Worm (Caenorhabditis elegans) whole organism, L1 larva: ENCODE measurements around the gene C39D10.7.
A peak's percentile ranks its signal among the peaks of the same experiment; 100 is the strongest.

Experiments used
- C04F5.9 ChIP-seq: sonication (generic microtip); optimal IDR thresholded peaks from 2 replicates; lab custom pipeline; 2016; ENCODE audit warnings: missing genetic modification characterization, missing compliant biosample characterization
- Y116A8C.19 ChIP-seq: sonication (generic microtip); optimal IDR thresholded peaks from 2 replicates; lab custom pipeline; 2016; ENCODE audit warnings: missing compliant biosample characterization, missing genetic modification characterization, borderline replicate concordance
- aly-2 ChIP-seq: fragments of 150-350 bp; optimal IDR thresholded peaks from 2 replicates; lab custom pipeline; 2014; ENCODE audit warnings: missing biosample characterization, missing genetic modification characterization
- ama-1 ChIP-seq: fragments of 150-350 bp; optimal IDR thresholded peaks from 2 replicates; lab custom pipeline; 2014
- blmp-1 ChIP-seq: fragments of 150-350 bp; optimal IDR thresholded peaks from 2 replicates; lab custom pipeline; 2014; ENCODE audit warnings: missing biosample characterization, missing genetic modification characterization
- ceh-63 ChIP-seq: fragments of 200-800 bp; sonication (Bioruptor generic); optimal IDR thresholded peaks from 2 replicates; lab custom pipeline; 2018; ENCODE audit warnings: mild to moderate bottlenecking, missing genetic modification characterization, missing compliant biosample characterization
- ceh-82 ChIP-seq, 3 experiments: fragments of 150-350 bp in 1 of 3; sonication (generic microtip) in 2 of 3; optimal IDR thresholded peaks; 2 replicates each; lab custom pipeline; 2014 to 2017; ENCODE audit warnings: missing biosample characterization in 3 of 3, missing genetic modification characterization in 3 of 3
- ceh-88 ChIP-seq: fragments of 200-800 bp; sonication (Bioruptor generic); IDR thresholded peaks from 2 replicates; pipeline ENCODE4 v1.3.6; 2022; ENCODE audit warnings: missing genetic modification characterization, missing compliant biosample characterization
- ces-1 ChIP-seq: fragments of 150-350 bp; optimal IDR thresholded peaks from 2 replicates; lab custom pipeline; 2014; ENCODE audit warnings: missing biosample characterization, missing genetic modification reagents, missing genetic modification characterization
- dpl-1 ChIP-seq, 3 experiments: fragments of 150-350 bp in 2 of 3; sonication (generic microtip) in 1 of 3; optimal IDR thresholded peaks; 2 replicates each; lab custom pipeline; 2014 to 2017; ENCODE audit warnings: missing biosample characterization in 3 of 3, missing genetic modification characterization in 3 of 3, missing genetic modification reagents in 3 of 3
- dsc-1 ChIP-seq: sonication (generic microtip); optimal IDR thresholded peaks from 2 replicates; lab custom pipeline; 2016; ENCODE audit warnings: mild to moderate bottlenecking, missing genetic modification characterization, missing compliant biosample characterization
- efl-1 ChIP-seq, 4 experiments: fragments of 150-350 bp; optimal IDR thresholded peaks in 3 of 4; peaks in 1 of 4; 1 replicate in 1 of 4; 2 replicates in 3 of 4; lab custom pipeline; 2014; ENCODE audit warnings: missing biosample characterization in 2 of 4, missing genetic modification characterization in 2 of 4, missing genetic modification reagents in 2 of 4
- elt-3 ChIP-seq, 6 experiments: fragments of 150-350 bp in 1 of 6; sonication (generic microtip); optimal IDR thresholded peaks; 2 replicates each; lab custom pipeline; 2017 to 2018; ENCODE audit warnings: missing biosample characterization in 6 of 6, missing genetic modification characterization in 6 of 6, inconsistent platforms in 1 of 6
- ets-5 ChIP-seq: fragments of 200-800 bp; sonication (Bioruptor generic); IDR thresholded peaks from 2 replicates; pipeline ENCODE4 v1.3.6; 2022; ENCODE audit warnings: missing genetic modification characterization, missing compliant biosample characterization
- fkh-8 ChIP-seq: sonication (generic microtip); optimal IDR thresholded peaks from 2 replicates; lab custom pipeline; 2016; ENCODE audit warnings: mild to moderate bottlenecking, missing genetic modification characterization, missing compliant biosample characterization
- grh-1 ChIP-seq: fragments of 200-800 bp; sonication (Bioruptor generic); IDR thresholded peaks from 2 replicates; pipeline ENCODE4 v1.3.6; 2022; ENCODE audit warnings: missing genetic modification reagents, missing genetic modification characterization, missing compliant biosample characterization
- hlh-17 ChIP-seq: fragments of 200-800 bp; sonication (Bioruptor generic); optimal IDR thresholded peaks from 2 replicates; lab custom pipeline; 2018; ENCODE audit warnings: missing genetic modification characterization, mild to moderate bottlenecking, missing compliant biosample characterization, moderate library complexity, borderline replicate concordance
- isw-1 ChIP-seq: fragments of 200-800 bp; sonication (Bioruptor generic); IDR thresholded peaks from 2 replicates; pipeline ENCODE4 v1.3.6; 2022; ENCODE audit warnings: missing genetic modification characterization, missing compliant biosample characterization
- jun-1 ChIP-seq: fragments of 150-350 bp; optimal IDR thresholded peaks from 2 replicates; lab custom pipeline; 2014; ENCODE audit warnings: missing biosample characterization, missing genetic modification reagents, missing genetic modification characterization
- lin-13 ChIP-seq: fragments of 150-350 bp; optimal IDR thresholded peaks from 2 replicates; lab custom pipeline; 2014; ENCODE audit warnings: missing biosample characterization, missing genetic modification reagents, missing genetic modification characterization
- lin-14 ChIP-seq: fragments of 200-800 bp; sonication (Bioruptor generic); optimal IDR thresholded peaks from 2 replicates; lab custom pipeline; 2018; ENCODE audit warnings: mild to moderate bottlenecking, missing genetic modification characterization, moderate library complexity, missing compliant biosample characterization
- lin-35 ChIP-seq, 2 experiments: fragments of 150-350 bp; optimal IDR thresholded peaks; 2 replicates each; lab custom pipeline; 2014; ENCODE audit warnings: missing biosample characterization in 2 of 2, missing genetic modification characterization in 2 of 2, missing genetic modification reagents in 2 of 2
- lin-39 ChIP-seq: fragments of 150-350 bp; optimal IDR thresholded peaks from 2 replicates; lab custom pipeline; 2014; ENCODE audit warnings: missing biosample characterization, missing genetic modification reagents, missing genetic modification characterization
- lsy-2 ChIP-seq, 2 experiments: fragments of 150-350 bp; optimal IDR thresholded peaks; 2 replicates each; lab custom pipeline; 2014; ENCODE audit warnings: missing biosample characterization in 2 of 2, missing genetic modification characterization in 2 of 2
- mef-2 ChIP-seq: fragments of 150-350 bp; optimal IDR thresholded peaks from 2 replicates; lab custom pipeline; 2014; ENCODE audit warnings: missing biosample characterization, missing genetic modification characterization
- mep-1 ChIP-seq: fragments of 150-350 bp; optimal IDR thresholded peaks from 2 replicates; lab custom pipeline; 2014; ENCODE audit warnings: missing biosample characterization, missing genetic modification characterization
- nhr-11 ChIP-seq: fragments of 150-350 bp; optimal IDR thresholded peaks from 2 replicates; lab custom pipeline; 2014; ENCODE audit warnings: missing biosample characterization, missing genetic modification characterization
- nhr-19 ChIP-seq: fragments of 200-800 bp; sonication (Bioruptor generic); conservative IDR thresholded peaks from 2 replicates; pipeline ENCODE4 v1.3.6; 2022; ENCODE audit warnings: missing genetic modification characterization, missing compliant biosample characterization
- nhr-20 ChIP-seq: sonication (generic microtip); optimal IDR thresholded peaks from 2 replicates; lab custom pipeline; 2016; ENCODE audit warnings: mild to moderate bottlenecking, missing genetic modification characterization, missing compliant biosample characterization
- nhr-28 ChIP-seq: fragments of 150-350 bp; optimal IDR thresholded peaks from 2 replicates; lab custom pipeline; 2014; ENCODE audit warnings: missing biosample characterization, missing genetic modification characterization
- nhr-47 ChIP-seq: sonication (generic microtip); optimal IDR thresholded peaks from 2 replicates; lab custom pipeline; 2016; ENCODE audit warnings: mild to moderate bottlenecking, missing genetic modification characterization, moderate library complexity, missing compliant biosample characterization
- nhr-71 ChIP-seq: sonication (generic microtip); optimal IDR thresholded peaks from 2 replicates; lab custom pipeline; 2016; ENCODE audit warnings: mild to moderate bottlenecking, missing genetic modification characterization, moderate library complexity, missing compliant biosample characterization
- nhr-77 ChIP-seq: fragments of 150-350 bp; optimal IDR thresholded peaks from 2 replicates; lab custom pipeline; 2014; ENCODE audit warnings: missing biosample characterization, missing genetic modification characterization
- nhr-85 ChIP-seq: sonication (generic microtip); peaks from one replicate; lab custom pipeline; 2016; ENCODE audit warnings: missing genetic modification characterization, inconsistent platforms, missing compliant biosample characterization
- nhr-90 ChIP-seq: sonication (generic microtip); optimal IDR thresholded peaks from 2 replicates; lab custom pipeline; 2016; ENCODE audit warnings: mild to moderate bottlenecking, missing genetic modification characterization, missing compliant biosample characterization; ENCODE audit not compliant: poor library complexity
- pqm-1 ChIP-seq: sonication (generic microtip); optimal IDR thresholded peaks from 3 replicates; lab custom pipeline; 2017; ENCODE audit warnings: missing biosample characterization, missing genetic modification characterization
- rnt-1 ChIP-seq: sonication (generic microtip); optimal IDR thresholded peaks from 2 replicates; lab custom pipeline; 2016; ENCODE audit warnings: mild to moderate bottlenecking, missing genetic modification characterization, moderate library complexity, missing compliant biosample characterization
- skn-1 ChIP-seq: fragments of 150-350 bp; optimal IDR thresholded peaks from 2 replicates; lab custom pipeline; 2014; ENCODE audit warnings: missing biosample characterization, missing genetic modification characterization
- snu-23 ChIP-seq: sonication (generic microtip); optimal IDR thresholded peaks from 2 replicates; lab custom pipeline; 2016; ENCODE audit warnings: missing genetic modification characterization, missing compliant biosample characterization
- sox-4 ChIP-seq: sonication (generic microtip); optimal IDR thresholded peaks from 2 replicates; lab custom pipeline; 2016; ENCODE audit warnings: missing genetic modification characterization, missing compliant biosample characterization
- sptf-1 ChIP-seq: fragments of 150-350 bp; optimal IDR thresholded peaks from 2 replicates; lab custom pipeline; 2014; ENCODE audit warnings: missing biosample characterization, missing genetic modification characterization
- swsn-7 ChIP-seq: sonication (generic microtip); optimal IDR thresholded peaks from 2 replicates; lab custom pipeline; 2016; ENCODE audit warnings: missing genetic modification characterization, missing compliant biosample characterization
- tbx-2 ChIP-seq: sonication (generic microtip); optimal IDR thresholded peaks from 2 replicates; lab custom pipeline; 2016; ENCODE audit warnings: missing genetic modification characterization, missing compliant biosample characterization
- tlp-1 ChIP-seq: fragments of 150-350 bp; optimal IDR thresholded peaks from 2 replicates; lab custom pipeline; 2014; ENCODE audit warnings: missing biosample characterization, missing genetic modification characterization
- unc-62 ChIP-seq: fragments of 150-350 bp; optimal IDR thresholded peaks from 2 replicates; lab custom pipeline; 2014; ENCODE audit warnings: missing biosample characterization, missing genetic modification reagents, missing genetic modification characterization
- vab-15 ChIP-seq: sonication (generic microtip); optimal IDR thresholded peaks from 2 replicates; lab custom pipeline; 2017; ENCODE audit warnings: missing genotype, mild to moderate bottlenecking, missing genetic modification characterization, missing compliant biosample characterization
- ztf-11 ChIP-seq, 2 experiments: sonication (generic microtip); optimal IDR thresholded peaks; 2 replicates each; lab custom pipeline; 2016 to 2017; ENCODE audit warnings: missing genetic modification characterization in 2 of 2, missing biosample characterization in 1 of 2, missing compliant biosample characterization in 1 of 2
- ztf-4 ChIP-seq: fragments of 150-350 bp; optimal IDR thresholded peaks from 2 replicates; lab custom pipeline; 2014; ENCODE audit warnings: missing biosample characterization, missing genetic modification characterization

C39D10.7 gene

DNA sequence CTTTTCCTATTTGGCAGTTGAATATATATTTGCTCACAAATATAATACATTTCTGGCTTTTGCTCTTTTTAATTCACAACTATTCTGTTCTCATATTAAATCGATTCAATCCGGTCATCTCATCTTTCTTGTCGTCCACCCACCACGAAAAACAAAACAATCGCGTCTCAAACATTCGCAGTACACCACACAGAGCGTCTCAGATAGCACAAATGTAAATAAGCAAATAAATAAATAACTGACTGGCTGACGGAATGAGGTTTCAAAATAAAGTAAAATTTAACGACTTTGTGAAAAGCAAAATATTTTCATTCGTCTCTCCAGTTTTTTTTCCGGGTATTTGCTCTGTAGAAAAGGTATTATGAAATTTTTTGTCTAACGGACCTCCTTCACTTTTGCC lies 40.0 kb upstream of the C39D10.7 start:
- no peak for TF ChIP-seq ceh-82 (tag; optimal IDR thresholded peaks at IDR 0.05; lab: Kevin White, UChicago)
- no peak for TF ChIP-seq efl-1 (optimal IDR thresholded peaks at IDR 0.05; lab: Kevin White, UChicago)
- TF ChIP-seq efl-1 (GFP tag; optimal IDR thresholded peaks at IDR 0.05 in 1 of 2; lab: Kevin White, UChicago): peak in 1 of 2 experiments; percentile 8
- no peak for TF ChIP-seq fkh-8 (tag; lab: Kevin White, UChicago)
- no peak for TF ChIP-seq elt-3 (tag; optimal IDR thresholded peaks at IDR 0.05; lab: Kevin White, UChicago)

DNA sequence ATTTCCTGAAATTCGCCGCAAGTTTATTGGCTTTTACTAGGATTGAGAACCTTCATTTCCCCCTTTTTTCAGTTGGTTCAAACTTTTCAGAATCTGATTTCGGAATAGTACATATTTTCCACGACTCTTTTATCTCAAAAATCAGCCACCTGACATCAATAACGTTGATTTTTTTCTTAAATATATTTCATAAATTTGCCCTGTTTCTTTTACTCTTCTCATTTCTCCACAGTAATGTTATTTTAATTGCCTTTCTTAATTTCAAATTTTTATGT lies 39.3 kb upstream of the C39D10.7 start:
- TF ChIP-seq skn-1 (tag; lab: Kevin White, UChicago) (peak; percentile 14), tbx-2 (tag; lab: Kevin White, UChicago) (no peak), nhr-90 (tag; lab: Kevin White, UChicago) (peak; percentile 29), nhr-85 (tag; lab: Kevin White, UChicago) (no peak), nhr-77 (tag; lab: Kevin White, UChicago) (no peak), dpl-1 (GFP tag; optimal IDR thresholded peaks at IDR 0.05; lab: Kevin White, UChicago) (peak in 1 of 3 experiments; percentile 10), nhr-71 (peak; percentile 36), sox-4 (no peak), snu-23 (GFP tag; lab: Kevin White, UChicago) (no peak), nhr-19 (GFP tag; lab: Robert Waterston, UW) (no peak), isw-1 (GFP tag; lab: Robert Waterston, UW) (no peak), nhr-28 (tag; lab: Kevin White, UChicago) (no peak), jun-1 (tag; lab: Kevin White, UChicago) (no peak), aly-2 (tag; lab: Kevin White, UChicago) (no peak), vab-15 (tag; lab: Kevin White, UChicago) (no peak), nhr-47 (peak; percentile 36), nhr-11 (no peak), C04F5.9 (tag; lab: Kevin White, UChicago) (no peak), ztf-11 (tag; optimal IDR thresholded peaks at IDR 0.05; lab: Kevin White, UChicago) (no peak), ces-1 (GFP tag; lab: Kevin White, UChicago) (no peak), Y116A8C.19 (tag; lab: Kevin White, UChicago) (no peak), ama-1 (lab: Kevin White, UChicago) (no peak), blmp-1 (tag; lab: Kevin White, UChicago) (no peak), pqm-1 (tag; lab: Kevin White, UChicago) (no peak), lin-39 (no peak), sptf-1 (no peak)

DNA sequence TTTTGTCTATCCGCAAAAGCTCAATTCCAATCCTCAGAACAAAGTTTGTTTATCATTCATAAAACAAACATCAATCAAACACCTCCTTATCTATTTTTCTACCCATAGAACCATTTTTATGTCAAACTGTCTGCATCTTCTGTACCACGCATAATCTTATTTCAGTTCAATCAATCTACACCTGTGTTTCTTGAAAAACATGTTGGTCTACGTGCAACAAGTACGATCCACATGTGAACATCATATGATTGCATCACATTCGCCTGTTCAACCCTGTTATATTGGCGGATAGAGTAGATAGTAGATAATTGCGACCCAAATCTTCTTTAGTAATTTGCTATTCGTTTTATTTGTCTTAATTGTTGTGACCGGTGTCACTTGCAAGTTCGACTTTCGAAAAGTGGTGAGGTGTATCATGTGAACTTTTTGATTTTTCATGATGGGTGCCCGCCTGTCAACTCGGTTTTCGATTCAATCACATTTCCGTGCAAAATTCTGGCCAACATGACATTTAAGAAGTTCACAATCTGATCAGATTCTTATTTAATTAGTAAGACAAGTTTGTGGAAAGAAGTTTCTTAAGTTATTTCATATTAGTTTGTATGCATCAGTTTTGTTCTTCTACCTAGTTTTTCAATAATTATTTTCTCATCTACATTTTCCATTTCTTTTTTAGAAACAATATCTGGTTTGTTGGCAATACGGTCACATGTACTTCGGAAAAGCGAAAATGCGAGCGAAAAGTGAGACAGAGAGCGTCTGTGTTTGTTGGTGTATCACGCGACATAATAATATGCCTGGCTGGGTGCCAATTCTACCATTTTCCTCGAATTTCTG lies 38.7 kb upstream of the C39D10.7 start:
- no peak for TF ChIP-seq mef-2 (tag; lab: Kevin White, UChicago)
- peak; percentile 23 for TF ChIP-seq swsn-7 (tag; lab: Kevin White, UChicago)
- no peak for TF ChIP-seq ets-5 (GFP tag; lab: Robert Waterston, UW)
- peak; percentile 67 for TF ChIP-seq nhr-71
- TF ChIP-seq lsy-2 (tag; optimal IDR thresholded peaks at IDR 0.05; lab: Kevin White, UChicago): peak in 1 of 2 experiments; percentile 26
- TF ChIP-seq lin-13 (GFP tag; lab: Kevin White, UChicago): no peak
- TF ChIP-seq lin-14: peak; percentile 36
- TF ChIP-seq pqm-1 (tag; lab: Kevin White, UChicago): no peak
- peak; percentile 30 for TF ChIP-seq C04F5.9 (tag; lab: Kevin White, UChicago)
- TF ChIP-seq ceh-63 (GFP tag; lab: Kevin White, UChicago): no peak
- TF ChIP-seq hlh-17: no peak
- no peak for TF ChIP-seq isw-1 (GFP tag; lab: Robert Waterston, UW)
- TF ChIP-seq rnt-1 (tag; lab: Kevin White, UChicago): peak; percentile 8
- TF ChIP-seq mep-1 (tag; lab: Kevin White, UChicago): no peak
- no peak for TF ChIP-seq dsc-1 (tag; lab: Kevin White, UChicago)
- TF ChIP-seq lin-35 (GFP tag; optimal IDR thresholded peaks at IDR 0.05; lab: Kevin White, UChicago): peak in 1 of 2 experiments; percentile 51
- peak; percentile 42 for TF ChIP-seq ztf-4 (tag; lab: Kevin White, UChicago)
- TF ChIP-seq nhr-20 (tag; lab: Kevin White, UChicago): peak; percentile 39
- 0 out of 2 replicates have a peak, but pooled peaks have one; percentile 30 for TF ChIP-seq ceh-88 (GFP tag; lab: Robert Waterston, UW)
- peak in 2 of 6 experiments; percentile 52 to 68 for TF ChIP-seq elt-3 (tag; optimal IDR thresholded peaks at IDR 0.05; lab: Kevin White, UChicago)
- 0 out of 2 replicates have a peak, but pooled peaks have one; percentile 16 for TF ChIP-seq grh-1 (GFP tag; lab: Robert Waterston, UW)
- no peak for TF ChIP-seq unc-62 (GFP tag; lab: Kevin White, UChicago)
- TF ChIP-seq dpl-1 (GFP tag; optimal IDR thresholded peaks at IDR 0.05; lab: Kevin White, UChicago): peak in 1 of 3 experiments; percentile 12
- peak; percentile 98 for TF ChIP-seq blmp-1 (tag; lab: Kevin White, UChicago)
- TF ChIP-seq nhr-90 (tag; lab: Kevin White, UChicago): peak; percentile 60
- no peak for TF ChIP-seq tlp-1 (tag; lab: Kevin White, UChicago)
